Fruit fly (Drosophila melanogaster) whole organism, wandering third instar larva: ENCODE measurements around the gene APC4.
A peak's percentile ranks its signal among the peaks of the same experiment; 100 is the strongest.

Experiments
- Abd-B ChIP-seq: fragments of >200 bp; optimal IDR thresholded peaks from 2 replicates; lab custom pipeline; 2017; ENCODE audit warnings: missing biosample characterization, missing genetic modification characterization
- CG9705 ChIP-seq: fragments of 200-800 bp; sonication (Bioruptor generic); optimal IDR thresholded peaks from 2 replicates; lab custom pipeline; 2018; ENCODE audit warnings: missing biosample characterization, mild to moderate bottlenecking, missing genetic modification characterization
- Dfd ChIP-seq: fragments of >200 bp; optimal IDR thresholded peaks from 2 replicates; lab custom pipeline; 2017; ENCODE audit warnings: missing biosample characterization, missing genetic modification characterization
- Dif ChIP-seq: fragments of 200-275, 200-300 bp; sonication (Bioruptor generic); optimal IDR thresholded peaks from 2 replicates; lab custom pipeline; 2018; ENCODE audit warnings: missing biosample characterization, missing genetic modification characterization; ENCODE audit not compliant: partially characterized antibody
- GATAd ChIP-seq: sonication (Bioruptor generic); optimal IDR thresholded peaks from 2 replicates; lab custom pipeline; 2016; ENCODE audit warnings: missing biosample characterization, missing genetic modification characterization
- Mio ChIP-seq: sonication (Bioruptor generic); optimal IDR thresholded peaks from 2 replicates; lab custom pipeline; 2016; ENCODE audit warnings: missing biosample characterization, missing genetic modification characterization
- OdsH ChIP-seq: fragments of 200-800 bp; sonication (Bioruptor generic); optimal IDR thresholded peaks from 2 replicates; lab custom pipeline; 2016; ENCODE audit warnings: missing biosample characterization, mild to moderate bottlenecking, missing genetic modification characterization
- br ChIP-seq: fragments of 200-800 bp; sonication (Bioruptor generic); optimal IDR thresholded peaks from 2 replicates; lab custom pipeline; 2016; ENCODE audit warnings: missing biosample characterization, missing genetic modification characterization
- ey ChIP-seq: fragments of 200-800 bp; sonication (Bioruptor generic); optimal IDR thresholded peaks from 2 replicates; lab custom pipeline; 2016; ENCODE audit warnings: missing biosample characterization, missing genetic modification characterization
- lola ChIP-seq: fragments of >200 bp; optimal IDR thresholded peaks from 2 replicates; lab custom pipeline; 2017; ENCODE audit warnings: missing biosample characterization, missing genetic modification characterization
- psq ChIP-seq: fragments of 200-800 bp; sonication (Bioruptor generic); optimal IDR thresholded peaks from 3 replicates; lab custom pipeline; 2017; ENCODE audit warnings: missing biosample characterization, mild to moderate bottlenecking, missing genetic modification characterization, moderate library complexity
- sv ChIP-seq: fragments of 200-800 bp; sonication (Bioruptor generic); optimal IDR thresholded peaks from 3 replicates; lab custom pipeline; 2016; ENCODE audit warnings: missing biosample characterization, missing genetic modification characterization
- usp ChIP-seq: fragments of >200 bp; optimal IDR thresholded peaks from 2 replicates; lab custom pipeline; 2017; ENCODE audit warnings: missing biosample characterization, missing genetic modification characterization

DNA sequence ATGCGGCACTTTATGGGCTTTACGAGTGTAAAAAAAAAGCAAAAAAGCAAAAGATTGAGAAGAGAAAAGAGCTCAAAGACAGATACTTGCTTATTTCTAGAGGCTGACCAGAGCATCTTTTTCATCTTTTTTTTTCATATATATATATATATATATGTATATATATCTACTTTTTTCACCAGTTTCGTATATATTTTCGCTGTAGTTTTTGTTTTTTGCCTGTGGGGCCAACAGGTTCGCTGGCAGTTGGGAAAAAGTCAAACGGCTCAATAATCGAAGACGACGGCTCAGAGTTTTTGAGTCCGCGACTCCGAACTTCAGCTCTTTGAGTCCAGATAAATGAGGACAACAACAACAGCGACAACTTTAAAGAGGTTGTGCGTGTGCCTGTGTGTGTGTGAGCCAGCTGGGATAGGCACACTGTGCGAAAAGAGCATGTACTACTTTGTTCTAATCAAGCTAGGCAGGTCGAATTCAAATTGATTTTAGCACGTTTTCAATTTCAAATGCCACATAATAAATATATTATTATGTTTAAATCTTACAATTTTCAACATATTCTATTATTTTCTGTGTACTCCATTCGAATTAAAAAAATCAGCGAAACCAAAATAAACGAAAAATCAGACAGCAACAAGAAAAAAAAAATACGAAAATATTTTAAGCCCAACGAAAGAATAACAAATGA, 15.8 kb upstream of the APC4 start:
- TF ChIP-seq sv (GFP tag; lab: Kevin White, UChicago): no peak
- TF ChIP-seq usp (GFP tag; lab: Kevin White, UChicago): no peak
- TF ChIP-seq Dif: no peak
- TF ChIP-seq Dfd (GFP tag; lab: Kevin White, UChicago): no peak
- TF ChIP-seq lola (GFP tag; lab: Kevin White, UChicago): no peak
- TF ChIP-seq psq (GFP tag; lab: Kevin White, UChicago): peak; percentile 72
- TF ChIP-seq GATAd (GFP tag; lab: Kevin White, UChicago): no peak
- TF ChIP-seq Abd-B (GFP tag; lab: Kevin White, UChicago): no peak
- peak; percentile 4 for TF ChIP-seq CG9705 (GFP tag; lab: Kevin White, UChicago)
- peak; percentile 33 for TF ChIP-seq br (GFP tag; lab: Kevin White, UChicago)
- TF ChIP-seq ey (GFP tag; lab: Kevin White, UChicago): peak; percentile 64
- TF ChIP-seq Mio (GFP tag; lab: Kevin White, UChicago): no peak
- peak; percentile 75 for TF ChIP-seq OdsH (GFP tag; lab: Kevin White, UChicago)
